Worm (Caenorhabditis elegans) whole organism, L3 larva: ENCODE data around the gene clp-7.

Experiments used
- R02D3.7 ChIP-seq: fragments of 150-350 bp; optimal IDR thresholded peaks from 2 replicates; lab custom pipeline; 2014; ENCODE audit warnings: missing biosample characterization, missing genetic modification characterization
- aly-2 ChIP-seq: fragments of 150-350 bp; optimal IDR thresholded peaks from 2 replicates; lab custom pipeline; 2014; ENCODE audit warnings: missing biosample characterization, missing genetic modification characterization
- ama-1 ChIP-seq: fragments of 150-350 bp; optimal IDR thresholded peaks from 2 replicates; lab custom pipeline; 2018
- ceh-28 ChIP-seq: fragments of 150-350 bp; optimal IDR thresholded peaks from 2 replicates; lab custom pipeline; 2014; ENCODE audit warnings: missing biosample characterization, missing genetic modification reagents, missing genetic modification characterization
- ceh-82 ChIP-seq: fragments of 150-350 bp; optimal IDR thresholded peaks from 2 replicates; lab custom pipeline; 2014; ENCODE audit warnings: missing biosample characterization, missing genetic modification characterization
- daf-12 ChIP-seq: fragments of 150-350 bp; optimal IDR thresholded peaks from 2 replicates; lab custom pipeline; 2014; ENCODE audit warnings: missing biosample characterization, missing genetic modification reagents, missing genetic modification characterization
- egl-27 ChIP-seq: sonication (generic microtip); optimal IDR thresholded peaks from 4 replicates; lab custom pipeline; 2017; ENCODE audit warnings: missing biosample characterization, missing genetic modification reagents, missing genetic modification characterization
- egl-5 ChIP-seq: fragments of 150-350 bp; optimal IDR thresholded peaks from 2 replicates; lab custom pipeline; 2017; ENCODE audit warnings: missing biosample characterization, missing genetic modification reagents, missing genetic modification characterization, inconsistent platforms
- elt-1 ChIP-seq: fragments of 150-350 bp; optimal IDR thresholded peaks from 2 replicates; lab custom pipeline; 2014; ENCODE audit warnings: missing biosample characterization, missing genetic modification characterization
- elt-2 ChIP-seq: sonication (generic microtip); optimal IDR thresholded peaks from 2 replicates; lab custom pipeline; 2016; ENCODE audit warnings: missing genetic modification reagents, mild to moderate bottlenecking, missing genetic modification characterization, missing compliant biosample characterization
- elt-3 ChIP-seq, 3 experiments: fragments of 150-350 bp in 1 of 3; sonication (generic microtip) in 2 of 3; optimal IDR thresholded peaks; 2 replicates in 2 of 3; 4 replicates in 1 of 3; lab custom pipeline; 2014 to 2017; ENCODE audit warnings: missing biosample characterization in 3 of 3, missing genetic modification characterization in 3 of 3
- eor-1 ChIP-seq, 2 experiments: fragments of 150-350 bp; optimal IDR thresholded peaks; 2 replicates each; lab custom pipeline; 2014 to 2018; ENCODE audit warnings: missing biosample characterization in 2 of 2, missing genetic modification characterization in 2 of 2
- fkh-10 ChIP-seq: sonication (generic microtip); optimal IDR thresholded peaks from 2 replicates; lab custom pipeline; 2017; ENCODE audit warnings: missing biosample characterization, missing genetic modification reagents, missing genetic modification characterization
- fkh-2 ChIP-seq: fragments of 150-350 bp; optimal IDR thresholded peaks from 2 replicates; lab custom pipeline; 2014; ENCODE audit warnings: missing biosample characterization, missing genetic modification reagents, missing genetic modification characterization
- fos-1 ChIP-seq: fragments of 150-350 bp; optimal IDR thresholded peaks from 2 replicates; lab custom pipeline; 2014; ENCODE audit warnings: missing biosample characterization, missing genetic modification characterization
- hmg-11 ChIP-seq: sonication (generic microtip); optimal IDR thresholded peaks from 2 replicates; lab custom pipeline; 2016; ENCODE audit warnings: missing genetic modification characterization, missing compliant biosample characterization
- jun-1 ChIP-seq: fragments of 150-350 bp; optimal IDR thresholded peaks from 2 replicates; lab custom pipeline; 2014; ENCODE audit warnings: missing biosample characterization, missing genetic modification reagents, missing genetic modification characterization
- lin-15B ChIP-seq: fragments of 150-350 bp; optimal IDR thresholded peaks from 2 replicates; lab custom pipeline; 2014; ENCODE audit warnings: missing biosample characterization, missing genetic modification characterization
- lin-39 ChIP-seq: fragments of 150-350 bp; optimal IDR thresholded peaks from 2 replicates; lab custom pipeline; 2018; ENCODE audit warnings: missing biosample characterization, missing genetic modification reagents, missing genetic modification characterization
- lsy-12 ChIP-seq: sonication (generic microtip); optimal IDR thresholded peaks from 2 replicates; lab custom pipeline; 2016; ENCODE audit warnings: mild to moderate bottlenecking, missing genetic modification characterization, missing compliant biosample characterization
- mdl-1 ChIP-seq: fragments of 150-350 bp; optimal IDR thresholded peaks from 2 replicates; lab custom pipeline; 2014; ENCODE audit warnings: missing biosample characterization, missing genetic modification characterization
- mml-1 ChIP-seq: fragments of 150-350 bp; sonication (generic microtip); optimal IDR thresholded peaks from 3 replicates; lab custom pipeline; 2014; ENCODE audit warnings: missing biosample characterization, missing genetic modification characterization
- nfya-1 ChIP-seq: sonication (generic microtip); optimal IDR thresholded peaks from 2 replicates; lab custom pipeline; 2017; ENCODE audit warnings: missing genetic modification characterization, mild to moderate bottlenecking, missing compliant biosample characterization, antibody characterized with exemption, moderate library complexity; ENCODE audit not compliant: insufficient read depth
- nhr-11 ChIP-seq: fragments of 150-350 bp; optimal IDR thresholded peaks from 2 replicates; lab custom pipeline; 2014; ENCODE audit warnings: missing biosample characterization, missing genetic modification characterization
- nhr-23 ChIP-seq: fragments of 150-350 bp; optimal IDR thresholded peaks from 2 replicates; lab custom pipeline; 2014; ENCODE audit warnings: missing biosample characterization, missing genetic modification reagents, missing genetic modification characterization
- nhr-25 ChIP-seq: sonication (generic microtip); optimal IDR thresholded peaks from 2 replicates; lab custom pipeline; 2017; ENCODE audit warnings: missing biosample characterization, missing genetic modification characterization
- nhr-28 ChIP-seq: fragments of 150-350 bp; optimal IDR thresholded peaks from 2 replicates; lab custom pipeline; 2014; ENCODE audit warnings: missing biosample characterization, missing genetic modification characterization
- nhr-43 ChIP-seq: sonication (generic microtip); optimal IDR thresholded peaks from 2 replicates; lab custom pipeline; 2016; ENCODE audit warnings: mild to moderate bottlenecking, missing genetic modification characterization, missing compliant biosample characterization; ENCODE audit not compliant: poor library complexity, severe bottlenecking
- nhr-67 ChIP-seq: fragments of 150-350 bp; optimal IDR thresholded peaks from 2 replicates; lab custom pipeline; 2014; ENCODE audit warnings: missing biosample characterization, missing genetic modification characterization
- nhr-76 ChIP-seq: fragments of 150-350 bp; sonication (generic microtip); optimal IDR thresholded peaks from 5 replicates; lab custom pipeline; 2014; ENCODE audit warnings: missing biosample characterization, missing genetic modification characterization
- nhr-77 ChIP-seq: fragments of 150-350 bp; optimal IDR thresholded peaks from 2 replicates; lab custom pipeline; 2014; ENCODE audit warnings: missing biosample characterization, missing genetic modification characterization
- pha-4 ChIP-seq: fragments of 150-350 bp; optimal IDR thresholded peaks from 2 replicates; lab custom pipeline; 2014; ENCODE audit warnings: missing biosample characterization, missing genetic modification reagents, missing genetic modification characterization
- pqm-1 ChIP-seq: fragments of 150-350 bp; optimal IDR thresholded peaks from 2 replicates; lab custom pipeline; 2017; ENCODE audit warnings: missing biosample characterization, missing genetic modification characterization, inconsistent platforms
- sea-2 ChIP-seq: fragments of 150-350 bp; sonication (generic microtip); optimal IDR thresholded peaks from 4 replicates; lab custom pipeline; 2014; ENCODE audit warnings: missing biosample characterization, missing genetic modification reagents, missing genetic modification characterization
- skn-1 ChIP-seq: fragments of 150-350 bp; optimal IDR thresholded peaks from 2 replicates; lab custom pipeline; 2014; ENCODE audit warnings: missing biosample characterization, missing genetic modification characterization
- snpc-4 ChIP-seq: fragments of 150-350 bp; optimal IDR thresholded peaks from 2 replicates; lab custom pipeline; 2014; ENCODE audit warnings: missing biosample characterization, missing genetic modification characterization
- tbx-2 ChIP-seq: sonication (generic microtip); optimal IDR thresholded peaks from 2 replicates; lab custom pipeline; 2016; ENCODE audit warnings: mild to moderate bottlenecking, missing genetic modification characterization, missing compliant biosample characterization
- unc-39 ChIP-seq: sonication (generic microtip); optimal IDR thresholded peaks from 4 replicates; lab custom pipeline; 2017; ENCODE audit warnings: missing biosample characterization, missing genetic modification characterization
- zag-1 ChIP-seq: fragments of 150-350 bp; optimal IDR thresholded peaks from 2 replicates; lab custom pipeline; 2014; ENCODE audit warnings: missing biosample characterization, missing genetic modification characterization
- ztf-4 ChIP-seq: fragments of 150-350 bp; optimal IDR thresholded peaks from 2 replicates; lab custom pipeline; 2014; ENCODE audit warnings: missing biosample characterization, missing genetic modification characterization

clp-7 gene

DNA sequence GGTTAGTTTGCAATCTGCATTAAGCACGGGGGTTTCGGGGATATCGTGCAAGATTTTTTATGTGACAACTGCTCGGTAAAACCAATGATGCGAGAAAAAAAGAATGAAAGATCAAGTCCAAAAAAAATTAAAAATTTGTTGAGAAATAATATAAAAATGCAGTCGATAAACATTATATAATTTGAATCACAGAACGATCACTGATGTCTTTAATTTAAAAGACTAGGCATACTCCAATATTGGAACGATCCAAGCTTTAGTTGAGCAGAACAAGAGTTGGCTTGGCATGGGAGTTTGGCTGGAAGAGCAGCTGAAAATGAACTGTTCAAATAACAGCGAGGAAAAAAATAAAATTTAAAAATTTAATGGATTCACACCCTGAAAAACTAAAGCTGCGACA, 18.5 kb downstream of the clp-7 start, which contains the start of gene clec-171:
Gene clec-171, minus strand, starts transcription at position 101 of the 400 bp plus-strand sequence.
- TF ChIP-seq lsy-12, result no peak
- TF ChIP-seq, all 47 proteins: peak for 0

DNA sequence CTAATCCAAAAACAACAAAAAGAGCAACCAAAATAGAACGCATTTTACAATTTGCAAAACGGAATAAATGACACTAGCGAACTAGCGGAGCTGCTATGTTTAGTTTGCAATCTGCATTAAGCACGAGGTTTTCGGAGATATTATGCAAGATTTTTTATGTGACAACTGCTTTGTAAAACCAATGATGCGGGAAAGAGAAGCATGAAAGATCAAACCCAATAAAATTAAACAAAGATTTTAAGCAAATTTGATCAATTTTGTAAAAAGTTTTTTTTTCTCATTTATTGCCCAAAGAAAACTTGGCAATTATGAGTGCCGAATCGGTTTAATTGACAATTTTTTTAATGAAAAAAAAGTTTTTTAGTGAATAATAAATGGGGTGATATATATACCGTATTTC, 20.8 kb downstream of the clp-7 start, which contains the start of gene Y77E11A.8:
Gene Y77E11A.8, minus strand, starts transcription at position 101 of the 400 bp plus-strand sequence.
- no peak for TF ChIP-seq elt-1 (tag; lab: Kevin White, UChicago)
- no peak for TF ChIP-seq mml-1
- no peak for TF ChIP-seq ceh-28 (tag; lab: Kevin White, UChicago)
- no peak for TF ChIP-seq sea-2 (GFP tag; lab: Kevin White, UChicago)
- no peak for TF ChIP-seq nhr-77
- TF ChIP-seq hmg-11, result no peak
- TF ChIP-seq snpc-4 (tag; lab: Kevin White, UChicago), result no peak
- TF ChIP-seq aly-2, result no peak

ce11 chrIV:1420603-1421002, 25.2 kb downstream of the clp-7 start, which contains the start of gene jtr-1:
jtr-1 (plus strand) TSS chrIV:1420929.
- TF ChIP-seq elt-3 (tag; optimal IDR thresholded peaks at IDR 0.05; lab: Kevin White, UChicago) (no peak), ztf-4 (tag; lab: Kevin White, UChicago) (no peak), nfya-1 (tag; lab: Kevin White, UChicago) (no peak), unc-39 (tag; lab: Kevin White, UChicago) (no peak), R02D3.7 (tag; lab: Kevin White, UChicago) (no peak), lsy-12 (no peak), egl-27 (no peak), hmg-11 (no peak), fkh-10 (GFP tag; lab: Kevin White, UChicago) (no peak), jun-1 (no peak), daf-12 (tag; lab: Kevin White, UChicago) (no peak)

ce11 chrIV:1419795-1420509, 25.8 kb downstream of the clp-7 start, which contains the start of gene Y77E11A.7:
Y77E11A.7 (minus strand) TSS chrIV:1419849.
- peak; percentile 94 for TF ChIP-seq hmg-11
- TF ChIP-seq elt-1 (tag; lab: Kevin White, UChicago), result peak; percentile 26
- TF ChIP-seq ama-1 (lab: Kevin White, UChicago), result peak; percentile 46
- peak; percentile 86 for TF ChIP-seq nhr-23 (tag; lab: Kevin White, UChicago)
- peak; percentile 47 for TF ChIP-seq ztf-4 (tag; lab: Kevin White, UChicago)
- TF ChIP-seq fkh-2 (tag; lab: Kevin White, UChicago), result no peak
- TF ChIP-seq daf-12 (tag; lab: Kevin White, UChicago), result no peak
- peak; percentile 70 for TF ChIP-seq skn-1 (tag; lab: Kevin White, UChicago)
- peak; percentile 99 for TF ChIP-seq lin-15B (tag; lab: Kevin White, UChicago)
- no peak for TF ChIP-seq nhr-67 (tag; lab: Kevin White, UChicago)
- TF ChIP-seq pha-4 (tag; lab: Kevin White, UChicago), result peak; percentile 92
- TF ChIP-seq fos-1 (tag; lab: Kevin White, UChicago), result no peak
- TF ChIP-seq nhr-77, result no peak
- no peak for TF ChIP-seq zag-1 (tag; lab: Kevin White, UChicago)
- TF ChIP-seq egl-5, result peak; percentile 76
- TF ChIP-seq nfya-1 (tag; lab: Kevin White, UChicago), result peak; percentile 95
- TF ChIP-seq R02D3.7 (tag; lab: Kevin White, UChicago), result peak; percentile 96
- TF ChIP-seq nhr-76 (tag; lab: Kevin White, UChicago), result no peak
- no peak for TF ChIP-seq ceh-82 (tag; lab: Kevin White, UChicago)
- TF ChIP-seq sea-2 (GFP tag; lab: Kevin White, UChicago), result no peak
- TF ChIP-seq mml-1, result no peak
- TF ChIP-seq eor-1 (tag; optimal IDR thresholded peaks at IDR 0.05; lab: Kevin White, UChicago), result no peak
- peak; percentile 55 for TF ChIP-seq fkh-10 (GFP tag; lab: Kevin White, UChicago)
- TF ChIP-seq pqm-1, result peak; percentile 79
- no peak for TF ChIP-seq unc-39 (tag; lab: Kevin White, UChicago)
- TF ChIP-seq ceh-28 (tag; lab: Kevin White, UChicago), result peak; percentile 75
- no peak for TF ChIP-seq nhr-43 (tag; lab: Kevin White, UChicago)
- peak; percentile 60 for TF ChIP-seq mdl-1 (tag; lab: Kevin White, UChicago)
- TF ChIP-seq nhr-28, result no peak
- peak; percentile 89 for TF ChIP-seq snpc-4 (tag; lab: Kevin White, UChicago)
- peak; percentile 61 for TF ChIP-seq elt-2
- no peak for TF ChIP-seq jun-1
- peak; percentile 56 for TF ChIP-seq lsy-12
- no peak for TF ChIP-seq elt-3 (tag; optimal IDR thresholded peaks at IDR 0.05; lab: Kevin White, UChicago)
- TF ChIP-seq egl-27, result peak; percentile 50
- peak; percentile 91 for TF ChIP-seq nhr-25 (tag; lab: Kevin White, UChicago)
- TF ChIP-seq nhr-11, result peak; percentile 54
- peak; percentile 100 for TF ChIP-seq lin-39 (tag; lab: Kevin White, UChicago)
- peak; percentile 17 for TF ChIP-seq tbx-2 (tag; lab: Kevin White, UChicago)
- TF ChIP-seq, all 47 proteins: peak for 23
